Worm (Caenorhabditis elegans): ENCODE data around the gene AH9.3.
A peak's percentile ranks its signal among the peaks of the same experiment; 100 is the strongest.

Gene AH9.3

DNA sequence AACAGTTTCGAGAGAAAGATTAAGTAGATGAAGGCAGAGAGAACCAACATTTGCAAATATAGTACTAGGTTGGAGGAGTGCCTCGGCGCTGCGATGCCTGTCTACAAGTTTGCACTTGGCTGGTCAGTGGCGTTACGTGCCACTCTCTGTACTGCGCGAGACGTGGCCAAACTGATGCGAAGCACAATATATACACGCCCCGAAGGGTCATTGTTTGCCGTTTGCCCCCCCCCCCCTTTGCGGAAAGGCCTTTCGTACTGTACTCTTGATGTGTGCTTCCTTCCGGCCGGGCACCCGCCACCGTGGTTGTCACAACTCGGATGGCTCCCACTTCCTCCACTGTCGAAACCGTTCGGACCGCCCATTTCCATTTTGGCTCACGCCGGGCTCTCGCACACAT, 48.8 kb downstream of the AH9.3 start:
- no peak for TF ChIP-seq sma-3 (GFP tag; optimal IDR thresholded peaks at IDR 0.05)
- TF ChIP-seq peb-1 (tag; optimal IDR thresholded peaks at IDR 0.05): peak; percentile 99
- no peak for TF ChIP-seq elt-1 (tag; optimal IDR thresholded peaks at IDR 0.05)
- no peak for TF ChIP-seq lsy-2 (tag; optimal IDR thresholded peaks at IDR 0.05)

DNA sequence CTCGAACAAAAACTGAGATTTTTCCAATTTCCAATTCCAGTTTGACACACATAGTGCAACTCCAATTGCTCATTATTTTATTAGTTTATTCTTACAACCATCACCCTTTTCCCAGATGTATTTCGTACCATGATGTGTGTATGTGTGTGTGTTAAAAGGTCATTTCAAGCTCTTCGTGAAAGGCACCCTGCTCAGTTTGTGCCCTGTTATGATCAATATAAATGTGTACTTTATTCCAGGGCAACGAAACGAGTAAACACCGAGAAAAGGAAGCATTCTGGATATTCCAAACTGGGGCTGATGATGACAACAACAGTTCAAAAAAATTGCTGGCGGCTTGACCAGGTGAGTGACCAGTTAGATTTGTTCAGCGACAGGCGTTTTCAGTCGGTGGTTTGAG, 50.2 kb downstream of the AH9.3 start, which contains the start of gene peb-1:
TSS of gene peb-1 (plus strand) at position 301 of the 400 bp plus-strand sequence.
- TF ChIP-seq elt-3 (tag; optimal IDR thresholded peaks at IDR 0.05) (no peak), elt-1 (tag; optimal IDR thresholded peaks at IDR 0.05) (no peak), C34F6.9 (tag; optimal IDR thresholded peaks at IDR 0.05) (no peak), fos-1 (tag; optimal IDR thresholded peaks at IDR 0.05) (no peak), unc-55 (GFP tag; optimal IDR thresholded peaks at IDR 0.05) (no peak), ztf-1 (GFP tag; conservative IDR thresholded peaks at IDR 0.05) (no peak), ztf-11 (tag; optimal IDR thresholded peaks at IDR 0.05) (no peak)

DNA sequence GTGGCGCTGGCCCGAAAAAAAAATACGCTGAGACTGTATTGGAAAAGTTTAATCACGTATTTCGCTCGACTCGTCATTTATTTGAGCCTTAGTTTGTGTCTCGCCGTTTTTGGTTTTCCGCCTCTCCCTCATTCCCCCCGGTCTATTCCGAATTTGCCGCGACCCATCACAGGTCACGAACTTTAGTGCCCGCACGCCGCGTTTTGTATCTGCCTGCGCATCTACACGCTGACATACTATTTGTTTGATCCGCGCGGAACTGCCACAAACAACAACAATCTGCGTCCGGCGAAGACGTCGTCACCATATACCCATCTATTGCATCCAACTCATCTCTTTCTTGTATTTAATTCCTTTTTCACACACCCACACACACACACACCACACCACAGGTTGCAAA, 50.7 kb downstream of the AH9.3 start:
- TF ChIP-seq nhr-21 (tag; optimal IDR thresholded peaks at IDR 0.05) (no peak), mbf-1 (tag; optimal IDR thresholded peaks at IDR 0.05) (no peak), peb-1 (tag; optimal IDR thresholded peaks at IDR 0.05) (peak; percentile 100), ZK546.5 (tag; optimal IDR thresholded peaks at IDR 0.05) (no peak), lin-11 (tag; optimal IDR thresholded peaks at IDR 0.05) (no peak), sem-4 (tag; optimal IDR thresholded peaks at IDR 0.05) (no peak)

Measured in whole organism, L2 larva.